Worm (Caenorhabditis elegans): ENCODE results near the gene tag-321.

tag-321 gene

ce11 chrIV:7796432-7797113 lies 12.9 kb upstream of the tag-321 start, which contains the start of gene sgo-1:
Gene sgo-1, minus strand, starts transcription at chrIV:7796482.
- no peak for TF ChIP-seq dao-5 (tag; optimal IDR thresholded peaks at IDR 0.05)
- TF ChIP-seq W03F9.2 (tag; optimal IDR thresholded peaks at IDR 0.05) = peak; percentile 52
- no peak for TF ChIP-seq him-1 (tag; optimal IDR thresholded peaks at IDR 0.05)

- TF ChIP-seq dao-5 (tag; optimal IDR thresholded peaks at IDR 0.05) (no peak), him-1 (tag; optimal IDR thresholded peaks at IDR 0.05) (no peak), W03F9.2 (tag; optimal IDR thresholded peaks at IDR 0.05) (no peak)
Measured at ce11 chrIV:7794709-7795108, 11.1 kb upstream of the tag-321 start, which contains the start of gene ntp-1. Gene ntp-1, minus strand, starts transcription at chrIV:7794809.

- TF ChIP-seq W03F9.2 (tag; optimal IDR thresholded peaks at IDR 0.05) = no peak
Measured at ce11 chrIV:7791821-7792446, 8.3 kb upstream of the tag-321 start, which contains the start of gene C33H5.13. Gene C33H5.13, minus strand, starts transcription at chrIV:7792263.

DNA sequence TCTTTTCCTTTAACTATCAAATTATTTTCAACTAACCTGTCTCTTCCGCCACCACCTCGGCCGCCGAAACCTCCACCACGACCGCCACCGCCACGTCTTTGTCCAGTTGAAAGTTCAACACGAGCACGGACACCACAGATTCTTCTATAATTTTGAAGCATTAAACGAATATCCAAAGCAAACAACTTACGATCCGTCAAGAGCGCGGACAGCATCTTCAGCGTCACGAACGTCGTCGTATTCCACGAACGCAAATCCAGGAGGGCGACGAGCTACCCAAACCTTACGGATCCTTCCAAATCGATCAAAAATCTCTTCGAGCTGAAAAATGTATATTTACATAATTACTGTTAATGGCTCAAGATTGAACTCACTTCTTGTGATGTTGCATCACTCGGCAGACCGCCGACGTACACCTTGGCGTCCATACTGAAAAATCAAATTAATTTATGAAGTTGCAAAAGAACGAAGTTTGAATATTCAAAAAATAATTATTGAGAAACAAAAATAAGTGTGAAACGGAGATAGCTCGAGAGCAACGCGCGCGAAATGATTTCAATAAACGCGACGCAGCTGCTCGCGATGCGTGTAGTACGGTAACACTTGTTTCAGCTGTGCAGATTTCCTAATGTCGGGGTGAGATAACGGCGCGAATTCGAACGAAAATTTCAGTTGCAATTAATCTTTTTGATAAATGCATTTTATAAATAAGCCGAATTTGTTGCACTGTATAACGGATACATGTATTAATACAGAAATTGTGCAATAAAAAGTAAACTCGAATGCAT lies 7.3 kb upstream of the tag-321 start, which contains the start of gene rsp-6:
TSS of gene rsp-6 (minus strand) at position 429 of the 788 bp plus-strand sequence.
- TF ChIP-seq W03F9.2 (tag; optimal IDR thresholded peaks at IDR 0.05) (peak; percentile 85), dao-5 (tag; optimal IDR thresholded peaks at IDR 0.05) (no peak), him-1 (tag; optimal IDR thresholded peaks at IDR 0.05) (peak; percentile 29)

ce11 chrIV:7790151-7790691 lies 6.6 kb upstream of the tag-321 start:
- no peak for TF ChIP-seq him-1 (tag; optimal IDR thresholded peaks at IDR 0.05)
- no peak for TF ChIP-seq W03F9.2 (tag; optimal IDR thresholded peaks at IDR 0.05)
- no peak for TF ChIP-seq dao-5 (tag; optimal IDR thresholded peaks at IDR 0.05)

ce11 chrIV:7789521-7789949 lies 5.9 kb upstream of the tag-321 start, which contains the start of gene imp-3:
Gene imp-3, minus strand, starts transcription at chrIV:7789613.
- TF ChIP-seq him-1 (tag; optimal IDR thresholded peaks at IDR 0.05) (no peak), dao-5 (tag; optimal IDR thresholded peaks at IDR 0.05) (no peak), W03F9.2 (tag; optimal IDR thresholded peaks at IDR 0.05) (no peak)

- TF ChIP-seq W03F9.2 (tag; optimal IDR thresholded peaks at IDR 0.05) = peak; percentile 73
- no peak for TF ChIP-seq him-1 (tag; optimal IDR thresholded peaks at IDR 0.05)
Measured at ce11 chrIV:7785506-7786065, 1.9 kb upstream of the tag-321 start, which contains the start of gene tag-322. Gene tag-322, minus strand, starts transcription at chrIV:7785556.

- TF ChIP-seq him-1 (tag; optimal IDR thresholded peaks at IDR 0.05) (no peak), dao-5 (tag; optimal IDR thresholded peaks at IDR 0.05) (no peak), W03F9.2 (tag; optimal IDR thresholded peaks at IDR 0.05) (no peak)
Measured at ce11 chrIV:7782292-7782691, 1.4 kb downstream of the tag-321 start, which contains the start of gene sec-10. Gene sec-10, minus strand, starts transcription at chrIV:7782499.

ce11 chrIV:7778865-7779264 lies 4.8 kb downstream of the tag-321 start, which contains the start of gene rpap-3:
Gene rpap-3, minus strand, starts transcription at chrIV:7778965.
- TF ChIP-seq dao-5 (tag; optimal IDR thresholded peaks at IDR 0.05) = no peak
- TF ChIP-seq W03F9.2 (tag; optimal IDR thresholded peaks at IDR 0.05) = no peak
- no peak for TF ChIP-seq him-1 (tag; optimal IDR thresholded peaks at IDR 0.05)

- no peak for TF ChIP-seq W03F9.2 (tag; optimal IDR thresholded peaks at IDR 0.05)
- TF ChIP-seq him-1 (tag; optimal IDR thresholded peaks at IDR 0.05) = no peak
- TF ChIP-seq dao-5 (tag; optimal IDR thresholded peaks at IDR 0.05) = no peak
Measured at ce11 chrIV:7775725-7776124, 7.9 kb downstream of the tag-321 start, which contains the start of gene swd-2.1. Gene swd-2.1, plus strand, starts transcription at chrIV:7776025.

DNA sequence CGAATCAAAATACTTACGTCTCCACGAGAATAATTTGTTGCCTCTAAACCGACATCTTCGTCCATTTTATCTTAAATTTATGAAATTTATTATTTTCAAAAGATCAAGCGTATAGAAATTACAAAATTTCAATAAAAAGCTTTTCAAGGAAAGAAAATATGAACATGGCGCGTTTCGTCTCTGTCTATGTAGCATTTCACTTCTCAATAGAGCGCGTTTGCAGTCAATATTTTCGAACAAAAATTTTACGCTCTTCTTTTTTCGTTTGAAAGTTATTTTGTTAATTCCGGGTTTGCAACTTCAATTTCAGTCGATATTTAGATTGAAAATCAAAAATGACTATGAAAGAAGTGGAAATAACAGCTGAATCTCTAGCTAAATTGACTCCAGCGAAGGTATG lies 9.4 kb downstream of the tag-321 start, which contains the start of the genes hcf-1 and swd-2.2:
TSS of gene hcf-1 (minus strand) at position 70 of the 400 bp plus-strand sequence.
TSS of gene swd-2.2 (plus strand) at position 206 of the 400 bp plus-strand sequence.
- peak; percentile 46 for TF ChIP-seq W03F9.2 (tag; optimal IDR thresholded peaks at IDR 0.05)
- TF ChIP-seq him-1 (tag; optimal IDR thresholded peaks at IDR 0.05) = no peak

ce11 chrIV:7770162-7770561 lies 13.5 kb downstream of the tag-321 start, which contains the start of gene rdl-1:
Gene rdl-1, minus strand, starts transcription at chrIV:7770262.
- no peak for TF ChIP-seq him-1 (tag; optimal IDR thresholded peaks at IDR 0.05)
- TF ChIP-seq W03F9.2 (tag; optimal IDR thresholded peaks at IDR 0.05) = no peak
- TF ChIP-seq dao-5 (tag; optimal IDR thresholded peaks at IDR 0.05) = no peak

DNA sequence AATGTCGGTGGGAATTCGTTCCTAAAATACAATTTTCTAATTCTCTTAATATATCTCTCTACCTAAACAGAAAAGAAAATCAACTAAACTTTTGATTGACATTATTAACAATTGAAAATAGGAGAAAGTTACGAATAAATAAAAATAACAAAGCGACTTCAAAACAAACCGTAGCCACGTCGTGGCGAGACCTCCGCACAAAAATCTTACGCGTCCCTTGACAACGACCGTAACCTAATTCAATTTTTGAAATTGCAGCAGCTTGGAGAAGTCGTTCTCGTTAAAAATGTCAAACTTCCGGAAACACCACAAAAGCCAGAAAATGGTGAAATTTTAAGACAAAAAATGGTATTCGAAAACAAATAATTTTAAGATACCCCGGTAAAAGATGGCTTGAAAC lies 19.3 kb downstream of the tag-321 start:
- TF ChIP-seq him-1 (tag; optimal IDR thresholded peaks at IDR 0.05) = no peak
- TF ChIP-seq W03F9.2 (tag; optimal IDR thresholded peaks at IDR 0.05) = peak; percentile 37
- TF ChIP-seq dao-5 (tag; optimal IDR thresholded peaks at IDR 0.05) = no peak

Data from whole organism, L4/young adult.